Worm (Caenorhabditis elegans) whole organism, L4/young adult: ENCODE results near the gene bra-1.

Source experiments
- W03F9.2 ChIP-seq: fragments of 150-350 bp; optimal IDR thresholded peaks from 2 replicates; lab custom pipeline; 2014; ENCODE audit warnings: missing biosample characterization, missing genetic modification characterization
- dao-5 ChIP-seq: sonication (generic microtip); optimal IDR thresholded peaks from 2 replicates; lab custom pipeline; 2016; ENCODE audit warnings: missing genotype, missing genetic modification characterization, moderate library complexity, missing compliant biosample characterization
- him-1 ChIP-seq: sonication (generic microtip); optimal IDR thresholded peaks from 2 replicates; lab custom pipeline; 2016; ENCODE audit warnings: missing genotype, missing genetic modification reagents, missing genetic modification characterization, missing compliant biosample characterization

DNA sequence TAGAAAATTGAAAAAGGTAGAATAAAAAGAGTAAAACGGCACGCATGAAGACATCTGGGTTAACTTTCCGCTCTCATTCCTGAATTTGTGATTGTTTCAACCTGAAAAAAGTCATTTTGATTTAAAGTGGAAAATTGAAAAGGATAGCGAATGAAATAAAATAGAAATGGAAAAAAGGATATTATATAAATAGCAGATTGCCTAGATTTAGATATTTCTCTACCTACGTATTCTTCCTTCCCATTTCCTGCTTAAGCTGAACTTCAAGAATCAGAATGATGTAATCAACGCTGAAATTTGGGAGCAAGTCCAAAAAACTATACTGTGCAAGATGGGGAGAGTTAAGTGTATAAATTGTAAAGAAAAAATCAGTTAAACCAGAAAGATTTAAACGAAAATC, 28.4 kb upstream of the bra-1 start, which contains the start of gene R01E6.7:
- no peak for TF ChIP-seq W03F9.2 (tag; lab: Kevin White, UChicago)
- no peak for TF ChIP-seq him-1 (tag; lab: Kevin White, UChicago)
- TF ChIP-seq dao-5 (tag; lab: Kevin White, UChicago): no peak
